Worm (Caenorhabditis elegans) whole organism, L2 larva: ENCODE measurements around the gene ctsa-2.

ENCODE experiments used
- C34F6.9 ChIP-seq: fragments of 150-350 bp; optimal IDR thresholded peaks from 2 replicates; lab custom pipeline; 2014; ENCODE audit warnings: missing biosample characterization, missing genetic modification characterization
- lin-11 ChIP-seq: fragments of 150-350 bp; sonication (generic microtip); optimal IDR thresholded peaks from 2 replicates; lab custom pipeline; 2014; ENCODE audit warnings: missing biosample characterization, missing genetic modification characterization, inconsistent platforms, mixed read lengths
- nhr-11 ChIP-seq: fragments of 150-350 bp; optimal IDR thresholded peaks from 2 replicates; lab custom pipeline; 2014; ENCODE audit warnings: missing biosample characterization, missing genetic modification characterization
- nhr-237 ChIP-seq: fragments of 150-350 bp; optimal IDR thresholded peaks from 2 replicates; lab custom pipeline; 2014; ENCODE audit warnings: missing biosample characterization, missing genetic modification characterization
- nhr-25 ChIP-seq: fragments of 150-350 bp; sonication (generic microtip); optimal IDR thresholded peaks from 3 replicates; lab custom pipeline; 2014; ENCODE audit warnings: missing biosample characterization, missing genetic modification characterization
- unc-39 ChIP-seq: fragments of 150-350 bp; optimal IDR thresholded peaks from 2 replicates; lab custom pipeline; 2014; ENCODE audit warnings: missing biosample characterization, missing genetic modification characterization
- ztf-1 ChIP-seq: fragments of 200-800 bp; sonication (Bioruptor generic); conservative IDR thresholded peaks from 2 replicates; pipeline ENCODE4 v1.3.6; 2022; ENCODE audit warnings: missing genetic modification characterization, missing compliant biosample characterization

DNA sequence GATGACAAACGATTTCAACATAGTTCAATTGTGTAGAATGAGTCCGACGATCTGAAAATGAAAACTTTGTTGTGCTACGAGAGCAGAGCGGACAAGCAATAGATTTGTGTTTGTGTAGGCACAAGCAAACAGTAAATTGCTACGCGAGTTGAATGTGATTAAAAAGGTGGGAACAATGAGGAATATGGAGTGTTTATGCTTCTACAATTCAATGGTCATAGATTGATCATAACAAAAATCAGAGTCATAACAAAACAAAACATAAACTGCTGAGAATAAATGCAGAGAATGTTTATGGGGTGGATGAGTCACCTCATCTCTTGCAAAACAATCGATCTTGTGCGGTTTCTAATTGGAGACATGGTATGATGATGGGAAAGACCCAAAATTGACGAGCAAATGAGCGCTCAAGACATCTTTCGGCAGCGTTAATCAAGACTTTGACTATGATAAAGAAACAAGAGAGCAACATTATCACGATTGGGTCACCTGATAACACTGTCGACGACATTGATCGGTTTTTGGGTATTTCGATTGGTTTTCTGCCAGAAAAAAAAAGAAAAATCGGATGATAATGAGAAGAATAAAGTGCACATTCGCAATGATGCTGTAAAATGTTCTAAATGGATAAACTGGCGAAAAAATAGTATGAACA is 52.6 kb downstream of the ctsa-2 start, which contains the start of gene lmp-1:
- TF ChIP-seq nhr-237 (tag; lab: Kevin White, UChicago) (no peak), nhr-25 (tag; lab: Kevin White, UChicago) (no peak), C34F6.9 (tag; lab: Kevin White, UChicago) (no peak), nhr-11 (tag; lab: Kevin White, UChicago) (no peak), lin-11 (no peak), unc-39 (tag; lab: Kevin White, UChicago) (no peak), ztf-1 (GFP tag; lab: Robert Waterston, UW) (no peak)
